Worm (Caenorhabditis elegans) whole organism, L3 larva: ENCODE measurements around the gene pis-1.
"Not testable (repeated sequence)": the region's sequence is repeated elsewhere in the genome, so short reads cannot be mapped to it uniquely, and the experiment has no call there.

ENCODE experiments used
- R02D3.7 ChIP-seq: fragments of 150-350 bp; optimal IDR thresholded peaks from 2 replicates; lab custom pipeline; 2014; ENCODE audit warnings: missing biosample characterization, missing genetic modification characterization
- ZK546.5 ChIP-seq: sonication (generic microtip); optimal IDR thresholded peaks from 2 replicates; lab custom pipeline; 2017; ENCODE audit warnings: missing biosample characterization, missing genetic modification characterization
- aly-2 ChIP-seq: fragments of 150-350 bp; optimal IDR thresholded peaks from 2 replicates; lab custom pipeline; 2014; ENCODE audit warnings: missing biosample characterization, missing genetic modification characterization
- ama-1 ChIP-seq: fragments of 150-350 bp; optimal IDR thresholded peaks from 2 replicates; lab custom pipeline; 2018
- ceh-16 ChIP-seq: sonication (generic microtip); optimal IDR thresholded peaks from 2 replicates; lab custom pipeline; 2017; ENCODE audit warnings: missing biosample characterization, missing genetic modification characterization
- ceh-28 ChIP-seq: fragments of 150-350 bp; optimal IDR thresholded peaks from 2 replicates; lab custom pipeline; 2014; ENCODE audit warnings: missing biosample characterization, missing genetic modification reagents, missing genetic modification characterization
- ceh-82 ChIP-seq: fragments of 150-350 bp; optimal IDR thresholded peaks from 2 replicates; lab custom pipeline; 2014; ENCODE audit warnings: missing biosample characterization, missing genetic modification characterization
- ceh-9 ChIP-seq: sonication (generic microtip); optimal IDR thresholded peaks from 2 replicates; lab custom pipeline; 2018; ENCODE audit warnings: missing biosample characterization, missing genetic modification characterization
- egl-27 ChIP-seq: sonication (generic microtip); optimal IDR thresholded peaks from 4 replicates; lab custom pipeline; 2017; ENCODE audit warnings: missing biosample characterization, missing genetic modification reagents, missing genetic modification characterization
- elt-2 ChIP-seq: sonication (generic microtip); optimal IDR thresholded peaks from 2 replicates; lab custom pipeline; 2016; ENCODE audit warnings: missing genetic modification reagents, mild to moderate bottlenecking, missing genetic modification characterization, missing compliant biosample characterization
- elt-3 ChIP-seq, 3 experiments: fragments of 150-350 bp in 1 of 3; sonication (generic microtip) in 2 of 3; optimal IDR thresholded peaks; 2 replicates in 2 of 3; 4 replicates in 1 of 3; lab custom pipeline; 2014 to 2017; ENCODE audit warnings: missing biosample characterization in 3 of 3, missing genetic modification characterization in 3 of 3
- eor-1 ChIP-seq, 2 experiments: fragments of 150-350 bp; optimal IDR thresholded peaks; 2 replicates each; lab custom pipeline; 2014 to 2018; ENCODE audit warnings: missing biosample characterization in 2 of 2, missing genetic modification characterization in 2 of 2
- fkh-10 ChIP-seq: sonication (generic microtip); optimal IDR thresholded peaks from 2 replicates; lab custom pipeline; 2017; ENCODE audit warnings: missing biosample characterization, missing genetic modification reagents, missing genetic modification characterization
- fos-1 ChIP-seq: fragments of 150-350 bp; optimal IDR thresholded peaks from 2 replicates; lab custom pipeline; 2014; ENCODE audit warnings: missing biosample characterization, missing genetic modification characterization
- hmg-11 ChIP-seq: sonication (generic microtip); optimal IDR thresholded peaks from 2 replicates; lab custom pipeline; 2016; ENCODE audit warnings: missing genetic modification characterization, missing compliant biosample characterization
- lin-15B ChIP-seq: fragments of 150-350 bp; optimal IDR thresholded peaks from 2 replicates; lab custom pipeline; 2014; ENCODE audit warnings: missing biosample characterization, missing genetic modification characterization
- lin-39 ChIP-seq: fragments of 150-350 bp; optimal IDR thresholded peaks from 2 replicates; lab custom pipeline; 2018; ENCODE audit warnings: missing biosample characterization, missing genetic modification reagents, missing genetic modification characterization
- lsy-12 ChIP-seq: sonication (generic microtip); optimal IDR thresholded peaks from 2 replicates; lab custom pipeline; 2016; ENCODE audit warnings: mild to moderate bottlenecking, missing genetic modification characterization, missing compliant biosample characterization
- mdl-1 ChIP-seq: fragments of 150-350 bp; optimal IDR thresholded peaks from 2 replicates; lab custom pipeline; 2014; ENCODE audit warnings: missing biosample characterization, missing genetic modification characterization
- mml-1 ChIP-seq: fragments of 150-350 bp; sonication (generic microtip); optimal IDR thresholded peaks from 3 replicates; lab custom pipeline; 2014; ENCODE audit warnings: missing biosample characterization, missing genetic modification characterization
- nfya-1 ChIP-seq: sonication (generic microtip); optimal IDR thresholded peaks from 2 replicates; lab custom pipeline; 2017; ENCODE audit warnings: missing genetic modification characterization, mild to moderate bottlenecking, missing compliant biosample characterization, antibody characterized with exemption, moderate library complexity; ENCODE audit not compliant: insufficient read depth
- nhr-11 ChIP-seq: fragments of 150-350 bp; optimal IDR thresholded peaks from 2 replicates; lab custom pipeline; 2014; ENCODE audit warnings: missing biosample characterization, missing genetic modification characterization
- nhr-12 ChIP-seq: fragments of 150-350 bp; optimal IDR thresholded peaks from 2 replicates; lab custom pipeline; 2014; ENCODE audit warnings: missing biosample characterization, missing genetic modification characterization
- nhr-23 ChIP-seq: fragments of 150-350 bp; optimal IDR thresholded peaks from 2 replicates; lab custom pipeline; 2014; ENCODE audit warnings: missing biosample characterization, missing genetic modification reagents, missing genetic modification characterization
- nhr-237 ChIP-seq: fragments of 150-350 bp; optimal IDR thresholded peaks from 2 replicates; lab custom pipeline; 2014; ENCODE audit warnings: missing biosample characterization, missing genetic modification characterization
- nhr-28 ChIP-seq: fragments of 150-350 bp; optimal IDR thresholded peaks from 2 replicates; lab custom pipeline; 2014; ENCODE audit warnings: missing biosample characterization, missing genetic modification characterization
- nhr-43 ChIP-seq: sonication (generic microtip); optimal IDR thresholded peaks from 2 replicates; lab custom pipeline; 2016; ENCODE audit warnings: mild to moderate bottlenecking, missing genetic modification characterization, missing compliant biosample characterization; ENCODE audit not compliant: poor library complexity, severe bottlenecking
- nhr-67 ChIP-seq: fragments of 150-350 bp; optimal IDR thresholded peaks from 2 replicates; lab custom pipeline; 2014; ENCODE audit warnings: missing biosample characterization, missing genetic modification characterization
- nhr-77 ChIP-seq: fragments of 150-350 bp; optimal IDR thresholded peaks from 2 replicates; lab custom pipeline; 2014; ENCODE audit warnings: missing biosample characterization, missing genetic modification characterization
- pha-4 ChIP-seq: fragments of 150-350 bp; optimal IDR thresholded peaks from 2 replicates; lab custom pipeline; 2014; ENCODE audit warnings: missing biosample characterization, missing genetic modification reagents, missing genetic modification characterization
- pqm-1 ChIP-seq: fragments of 150-350 bp; optimal IDR thresholded peaks from 2 replicates; lab custom pipeline; 2017; ENCODE audit warnings: missing biosample characterization, missing genetic modification characterization, inconsistent platforms
- sea-2 ChIP-seq: fragments of 150-350 bp; sonication (generic microtip); optimal IDR thresholded peaks from 4 replicates; lab custom pipeline; 2014; ENCODE audit warnings: missing biosample characterization, missing genetic modification reagents, missing genetic modification characterization
- skn-1 ChIP-seq: fragments of 150-350 bp; optimal IDR thresholded peaks from 2 replicates; lab custom pipeline; 2014; ENCODE audit warnings: missing biosample characterization, missing genetic modification characterization
- snpc-4 ChIP-seq: fragments of 150-350 bp; optimal IDR thresholded peaks from 2 replicates; lab custom pipeline; 2014; ENCODE audit warnings: missing biosample characterization, missing genetic modification characterization
- tbx-2 ChIP-seq: sonication (generic microtip); optimal IDR thresholded peaks from 2 replicates; lab custom pipeline; 2016; ENCODE audit warnings: mild to moderate bottlenecking, missing genetic modification characterization, missing compliant biosample characterization
- unc-39 ChIP-seq: sonication (generic microtip); optimal IDR thresholded peaks from 4 replicates; lab custom pipeline; 2017; ENCODE audit warnings: missing biosample characterization, missing genetic modification characterization
- unc-62 ChIP-seq: fragments of 150-350 bp; sonication (generic microtip); optimal IDR thresholded peaks from 4 replicates; lab custom pipeline; 2014; ENCODE audit warnings: missing biosample characterization, missing genetic modification reagents, missing genetic modification characterization
- zag-1 ChIP-seq: fragments of 150-350 bp; optimal IDR thresholded peaks from 2 replicates; lab custom pipeline; 2014; ENCODE audit warnings: missing biosample characterization, missing genetic modification characterization
- ztf-11 ChIP-seq: fragments of 150-350 bp; optimal IDR thresholded peaks from 2 replicates; lab custom pipeline; 2014; ENCODE audit warnings: missing biosample characterization, missing genetic modification characterization
- ztf-4 ChIP-seq: fragments of 150-350 bp; optimal IDR thresholded peaks from 2 replicates; lab custom pipeline; 2014; ENCODE audit warnings: missing biosample characterization, missing genetic modification characterization

pis-1 gene

DNA sequence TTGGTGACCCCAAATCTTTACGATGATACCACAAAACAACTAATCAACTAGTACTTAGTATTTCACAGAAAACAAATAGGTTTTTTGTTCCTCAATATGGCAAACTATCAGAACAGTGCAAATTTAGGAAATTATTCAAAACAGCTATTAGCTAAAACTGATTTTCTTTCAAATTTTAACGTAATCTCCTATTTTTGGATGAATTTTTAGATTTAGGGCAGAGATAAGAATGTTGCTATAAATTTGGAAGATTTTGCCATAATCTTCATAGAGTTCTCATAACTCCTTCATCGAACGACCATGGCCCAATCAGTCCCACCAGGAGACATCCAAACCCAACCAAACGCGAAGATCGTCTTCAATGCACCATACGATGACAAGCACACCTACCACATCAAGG, 41.0 kb upstream of the pis-1 start, which contains the start of gene msp-10:
msp-10 (plus strand) TSS at position 301 of the 400 bp plus-strand sequence.
- not testable (repeated sequence) for TF ChIP-seq nhr-67 (tag; lab: Kevin White, UChicago); mdl-1 (tag; lab: Kevin White, UChicago); pha-4

DNA sequence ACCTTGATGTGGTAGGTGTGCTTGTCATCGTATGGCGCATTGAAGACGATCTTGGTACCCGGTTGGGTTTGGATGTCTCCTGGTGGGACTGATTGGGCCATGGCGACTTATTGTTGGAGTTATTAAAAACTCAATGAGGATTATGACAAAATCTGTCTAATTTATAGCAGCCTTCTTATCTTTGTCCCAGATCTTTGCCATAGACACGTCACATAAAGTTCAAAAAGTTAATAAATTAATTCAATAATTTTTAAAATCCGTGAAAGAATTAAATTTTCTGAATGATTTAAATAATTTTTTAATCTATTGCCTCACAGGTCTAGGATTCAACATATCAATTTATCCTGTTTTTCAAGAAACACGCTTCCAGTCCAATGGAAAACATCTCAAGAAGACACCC, 39.9 kb upstream of the pis-1 start, which contains the start of gene msp-81:
msp-81 (minus strand) TSS at position 101 of the 400 bp plus-strand sequence.
- TF ChIP-seq ztf-11: no peak
- no peak for TF ChIP-seq lin-39 (tag; lab: Kevin White, UChicago)
- no peak for TF ChIP-seq elt-3 (tag; optimal IDR thresholded peaks at IDR 0.05; lab: Kevin White, UChicago)
- TF ChIP-seq, all 47 proteins: peak for 0

DNA sequence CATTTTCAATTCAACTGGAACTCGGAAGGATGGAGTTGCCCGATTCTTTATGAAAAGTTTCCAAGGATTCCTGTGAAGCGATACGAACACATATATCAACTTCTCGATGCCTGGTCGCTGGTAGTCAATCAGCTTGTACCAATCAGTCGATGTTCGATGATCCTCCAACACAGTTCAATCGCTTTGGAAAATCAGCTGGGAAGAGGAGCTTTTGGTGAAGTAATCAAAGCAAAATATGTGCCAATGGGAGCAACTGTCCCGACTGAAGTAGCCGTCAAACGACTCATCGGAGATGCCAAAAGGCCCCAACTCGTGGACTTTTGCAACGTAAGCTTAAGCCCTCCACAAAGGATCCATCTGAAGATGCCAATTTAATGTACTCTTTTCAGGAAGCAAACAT, 36.9 kb upstream of the pis-1 start:
- no peak for TF ChIP-seq ZK546.5 (tag; lab: Kevin White, UChicago)
- no peak for TF ChIP-seq ceh-16 (tag; lab: Kevin White, UChicago)
- no peak for TF ChIP-seq tbx-2
- TF ChIP-seq ceh-28 (tag; lab: Kevin White, UChicago): no peak
- TF ChIP-seq mdl-1 (tag; lab: Kevin White, UChicago): no peak
- TF ChIP-seq unc-62 (GFP tag; lab: Kevin White, UChicago): no peak
- no peak for TF ChIP-seq mml-1 (tag; lab: Kevin White, UChicago)
- TF ChIP-seq sea-2 (GFP tag; lab: Kevin White, UChicago): no peak
- no peak for TF ChIP-seq nhr-77 (tag; lab: Kevin White, UChicago)
- TF ChIP-seq ceh-9 (tag; lab: Kevin White, UChicago): no peak
- TF ChIP-seq ztf-4 (tag; lab: Kevin White, UChicago): no peak
- no peak for TF ChIP-seq lin-39 (tag; lab: Kevin White, UChicago)
- no peak for TF ChIP-seq elt-3 (tag; optimal IDR thresholded peaks at IDR 0.05; lab: Kevin White, UChicago)
- TF ChIP-seq, all 47 proteins: peak for 0

DNA sequence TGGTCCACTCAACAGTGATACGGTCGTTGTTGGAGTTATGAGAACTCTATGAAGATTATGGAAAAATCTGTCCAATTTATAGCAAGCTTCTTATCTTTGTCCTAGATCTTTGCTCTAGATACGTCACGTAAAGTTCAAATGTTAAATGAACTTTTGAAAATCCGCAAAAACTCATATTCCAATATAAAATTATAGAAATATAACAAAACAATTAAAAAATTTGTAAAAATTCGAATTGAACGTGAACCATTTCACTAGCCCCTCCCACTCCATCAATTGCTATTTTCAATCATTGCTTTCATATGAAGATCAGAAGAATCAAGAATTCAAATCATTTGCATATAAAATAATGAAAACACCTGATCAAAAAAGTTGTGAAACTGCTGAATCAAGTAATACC, 36.2 kb upstream of the pis-1 start, which contains the start of gene kin-21:
kin-21 (plus strand) TSS at position 301 of the 400 bp plus-strand sequence.
- TF ChIP-seq eor-1 (tag; optimal IDR thresholded peaks at IDR 0.05; lab: Kevin White, UChicago) (no peak), fos-1 (tag; lab: Kevin White, UChicago) (no peak), unc-39 (no peak), nhr-43 (tag; lab: Kevin White, UChicago) (no peak), nhr-28 (tag; lab: Kevin White, UChicago) (no peak), snpc-4 (tag; lab: Kevin White, UChicago) (no peak), aly-2 (tag; lab: Kevin White, UChicago) (no peak), lin-39 (tag; lab: Kevin White, UChicago) (no peak), ceh-16 (tag; lab: Kevin White, UChicago) (no peak), hmg-11 (tag; lab: Kevin White, UChicago) (no peak), nfya-1 (tag; lab: Kevin White, UChicago) (no peak), pqm-1 (tag; lab: Kevin White, UChicago) (no peak), ztf-4 (tag; lab: Kevin White, UChicago) (no peak), nhr-77 (tag; lab: Kevin White, UChicago) (no peak), nhr-237 (tag; lab: Kevin White, UChicago) (no peak), nhr-11 (no peak), mml-1 (tag; lab: Kevin White, UChicago) (no peak), R02D3.7 (tag; lab: Kevin White, UChicago) (no peak), lsy-12 (tag; lab: Kevin White, UChicago) (no peak), egl-27 (tag; lab: Kevin White, UChicago) (no peak)
- TF ChIP-seq, all 47 proteins: peak for 0

DNA sequence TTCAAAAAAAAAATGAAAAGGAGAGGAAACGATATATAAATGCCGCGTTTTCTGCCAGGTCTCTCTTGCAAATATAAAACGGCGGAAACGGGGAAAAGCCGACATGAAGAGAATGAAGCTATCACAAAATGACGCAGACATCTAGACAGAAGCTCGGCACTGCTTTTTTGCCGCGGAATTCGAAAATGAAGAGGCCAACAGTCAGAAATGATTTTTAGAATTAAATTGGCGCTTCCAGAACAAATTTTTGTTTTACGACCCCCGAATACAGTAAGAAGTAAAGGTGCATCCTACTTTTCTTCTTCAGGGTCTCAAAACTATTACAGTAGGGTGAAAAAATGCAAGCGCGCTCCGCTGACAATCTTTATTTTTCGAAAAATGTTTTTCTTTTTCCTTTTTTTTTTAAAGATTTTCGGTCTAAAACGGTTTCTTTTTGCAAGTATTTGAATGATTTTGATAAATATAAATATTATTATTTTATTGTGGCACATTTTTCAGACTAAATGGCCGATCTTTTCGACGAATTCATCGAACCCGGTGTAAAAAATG, 28.9 kb upstream of the pis-1 start, which contains the start of gene mtr-4:
mtr-4 (plus strand) TSS at position 499 of the 549 bp plus-strand sequence.
- TF ChIP-seq aly-2 (tag; lab: Kevin White, UChicago) (no peak), zag-1 (tag; lab: Kevin White, UChicago) (no peak), ZK546.5 (tag; lab: Kevin White, UChicago) (no peak), ceh-9 (tag; lab: Kevin White, UChicago) (no peak), nhr-23 (tag; lab: Kevin White, UChicago) (no peak), snpc-4 (tag; lab: Kevin White, UChicago) (no peak), mml-1 (tag; lab: Kevin White, UChicago) (no peak), hmg-11 (tag; lab: Kevin White, UChicago) (no peak), nhr-28 (tag; lab: Kevin White, UChicago) (no peak), ama-1 (no peak), nhr-12 (tag; lab: Kevin White, UChicago) (no peak), eor-1 (tag; optimal IDR thresholded peaks at IDR 0.05; lab: Kevin White, UChicago) (no peak), tbx-2 (no peak), ceh-82 (tag; lab: Kevin White, UChicago) (no peak), R02D3.7 (tag; lab: Kevin White, UChicago) (no peak), lsy-12 (tag; lab: Kevin White, UChicago) (no peak), nhr-43 (tag; lab: Kevin White, UChicago) (no peak), ceh-16 (tag; lab: Kevin White, UChicago) (no peak), elt-2 (tag; lab: Kevin White, UChicago) (peak; percentile 85), unc-39 (no peak), nhr-67 (tag; lab: Kevin White, UChicago) (no peak), sea-2 (GFP tag; lab: Kevin White, UChicago) (no peak), ztf-4 (tag; lab: Kevin White, UChicago) (no peak), skn-1 (tag; lab: Kevin White, UChicago) (peak; percentile 24), fkh-10 (GFP tag; lab: Kevin White, UChicago) (no peak), mdl-1 (tag; lab: Kevin White, UChicago) (no peak), nfya-1 (tag; lab: Kevin White, UChicago) (no peak), nhr-77 (tag; lab: Kevin White, UChicago) (no peak), lin-15B (tag; lab: Kevin White, UChicago) (peak; percentile 62)
